Worm (Caenorhabditis elegans): ENCODE data around the gene sre-20.

The sre-20 gene

ce11 chrV:12806190-12806589 is 21.4 kb upstream of the sre-20 start, which contains the start of gene ZC443.7:
Gene ZC443.7 (plus strand): TSS chrV:12806490.
- no peak for TF ChIP-seq lag-1 (GFP tag; IDR thresholded peaks at IDR 0.05)
- no peak for TF ChIP-seq tbx-9 (tag; optimal IDR thresholded peaks at IDR 0.05; ENCODE audit: borderline replicate concordance)
- no peak for TF ChIP-seq nfya-2 (GFP tag; IDR thresholded peaks at IDR 0.05)
- TF ChIP-seq snpc-4 (GFP tag; optimal IDR thresholded peaks at IDR 0.05) = no peak
- TF ChIP-seq snpc-4 (tag; optimal IDR thresholded peaks at IDR 0.05) = no peak
- no peak for TF ChIP-seq mxl-1 (tag; optimal IDR thresholded peaks at IDR 0.05)

ce11 chrV:12803274-12803673 is 18.5 kb upstream of the sre-20 start, which contains the start of gene srbc-45:
Gene srbc-45 (plus strand): TSS chrV:12803574.
- TF ChIP-seq sea-2 (GFP tag; IDR thresholded peaks at IDR 0.05) = no peak
- TF ChIP-seq pha-4 (tag; optimal IDR thresholded peaks at IDR 0.05) = no peak
- TF ChIP-seq fkh-3 (tag; optimal IDR thresholded peaks at IDR 0.05) = no peak
- TF ChIP-seq lin-40 (tag; optimal IDR thresholded peaks at IDR 0.05) = no peak
- no peak for TF ChIP-seq ceh-27 (GFP tag; optimal IDR thresholded peaks at IDR 0.05)
- TF ChIP-seq ZK185.1 (tag; optimal IDR thresholded peaks at IDR 0.05; ENCODE audit: poor library complexity, severe bottlenecking) = no peak
- TF ChIP-seq lsy-27 (tag; optimal IDR thresholded peaks at IDR 0.05; ENCODE audit: borderline replicate concordance, insufficient read depth) = no peak
- TF ChIP-seq C06A6.2 (GFP tag; conservative IDR thresholded peaks at IDR 0.05) = no peak
- no peak for TF ChIP-seq nhr-120 (GFP tag; IDR thresholded peaks at IDR 0.05)
- TF ChIP-seq ceh-79 (tag; optimal IDR thresholded peaks at IDR 0.05) = no peak
- TF ChIP-seq pbrm-1 (GFP tag; IDR thresholded peaks at IDR 0.05) = no peak
- no peak for TF ChIP-seq egl-18 (GFP tag; IDR thresholded peaks at IDR 0.05)
- no peak for TF ChIP-seq ceh-58 (GFP tag; IDR thresholded peaks at IDR 0.05)
- no peak for TF ChIP-seq snpc-4 (GFP tag; optimal IDR thresholded peaks at IDR 0.05)
- TF ChIP-seq snpc-4 (tag; optimal IDR thresholded peaks at IDR 0.05) = no peak
- no peak for TF ChIP-seq Y56A3A.18 (GFP tag; IDR thresholded peaks at IDR 0.05)
- no peak for TF ChIP-seq K11D2.4 (GFP tag; IDR thresholded peaks at IDR 0.05)
- TF ChIP-seq nhr-27 (tag; optimal IDR thresholded peaks at IDR 0.05) = no peak
- no peak for TF ChIP-seq hlh-26 (GFP tag; conservative IDR thresholded peaks at IDR 0.05)

- TF ChIP-seq hmg-20 (GFP tag; IDR thresholded peaks at IDR 0.05) = no peak
- TF ChIP-seq unc-130 (GFP tag; optimal IDR thresholded peaks at IDR 0.05) = no peak
These were observed 15.4 kb upstream of the sre-20 start, which contains the start of gene ugt-3 for ce11 chrV:12800171-12800570. Gene ugt-3 (minus strand): TSS chrV:12800271.

ce11 chrV:12797992-12798391 is 13.2 kb upstream of the sre-20 start, which contains the start of gene ugt-6:
Gene ugt-6 (minus strand): TSS chrV:12798224.
- no peak for TF ChIP-seq unc-130 (GFP tag; optimal IDR thresholded peaks at IDR 0.05)
- TF ChIP-seq B0035.1 (tag; optimal IDR thresholded peaks at IDR 0.05) = no peak
- no peak for TF ChIP-seq pha-4 (tag; optimal IDR thresholded peaks at IDR 0.05)
- no peak for TF ChIP-seq F33H1.4 (GFP tag; IDR thresholded peaks at IDR 0.05)
- no peak for TF ChIP-seq hmg-1.2 (GFP tag; IDR thresholded peaks at IDR 0.05)

- no peak for TF ChIP-seq hmg-20 (GFP tag; IDR thresholded peaks at IDR 0.05)
- TF ChIP-seq ztf-3 (GFP tag; optimal IDR thresholded peaks at IDR 0.05) = no peak
- TF ChIP-seq ekl-4 (GFP tag; IDR thresholded peaks at IDR 0.05) = no peak
- no peak for TF ChIP-seq zim-3 (tag; optimal IDR thresholded peaks at IDR 0.05)
- no peak for TF ChIP-seq ceh-58 (GFP tag; IDR thresholded peaks at IDR 0.05)
- no peak for TF ChIP-seq Y67H2A.10 (GFP tag; conservative IDR thresholded peaks at IDR 0.05)
- TF ChIP-seq ztf-22 (GFP tag; optimal IDR thresholded peaks at IDR 0.05) = no peak
- no peak for TF ChIP-seq B0336.3 (GFP tag; IDR thresholded peaks at IDR 0.05)
- TF ChIP-seq unc-130 (GFP tag; optimal IDR thresholded peaks at IDR 0.05) = no peak
- no peak for TF ChIP-seq athp-1 (tag; optimal IDR thresholded peaks at IDR 0.05)
- TF ChIP-seq T07F8.4 (tag; optimal IDR thresholded peaks at IDR 0.05) = no peak
- TF ChIP-seq madf-8 (GFP tag; conservative IDR thresholded peaks at IDR 0.05) = no peak
- no peak for TF ChIP-seq sptf-2 (GFP tag; optimal IDR thresholded peaks at IDR 0.05)
- peak; percentile 86 for TF ChIP-seq nhr-80 (tag; optimal IDR thresholded peaks at IDR 0.05)
- TF ChIP-seq sdz-38 (tag; optimal IDR thresholded peaks at IDR 0.05) = no peak
- no peak for TF ChIP-seq Y95B8A.8 (GFP tag; IDR thresholded peaks at IDR 0.05)
- TF ChIP-seq ceh-91 (GFP tag; IDR thresholded peaks at IDR 0.05) = no peak
- TF ChIP-seq madf-3 (GFP tag; IDR thresholded peaks at IDR 0.05) = no peak
These were observed 12.2 kb upstream of the sre-20 start for ce11 chrV:12796908-12797490.
